Fruit fly (Drosophila melanogaster) whole organism, adult: ENCODE results near the gene CG6565.

ENCODE experiments used
- CG12768 ChIP-seq: fragments of 200-800 bp; sonication (Bioruptor generic); optimal IDR thresholded peaks from 2 replicates; lab custom pipeline; 2017; ENCODE audit warnings: missing biosample characterization, missing genetic modification characterization, mild to moderate bottlenecking, moderate library complexity, missing genetic modification reagents
- CG14711 ChIP-seq: fragments of 200-800 bp; sonication (Bioruptor generic); optimal IDR thresholded peaks from 2 replicates; lab custom pipeline; 2018; ENCODE audit warnings: missing biosample characterization, mild to moderate bottlenecking, missing genetic modification characterization, moderate library complexity
- Mnt ChIP-seq: fragments of 200-800 bp; sonication (Bioruptor generic); optimal IDR thresholded peaks from 2 replicates; lab custom pipeline; 2016; ENCODE audit warnings: missing biosample characterization, mild to moderate bottlenecking, missing genetic modification characterization

dm6 chr2L:13394903-13395302, 21.1 kb downstream of the CG6565 start, which contains the start of gene RpL24:
- TF ChIP-seq Mnt (peak; percentile 99), CG12768 (GFP tag; lab: Kevin White, UChicago) (peak; percentile 91), CG14711 (tag; lab: Kevin White, UChicago) (peak; percentile 85)
